Fruit fly (Drosophila melanogaster) whole organism, larva: ENCODE data around the gene Dhc62B.
A peak's percentile ranks its signal among the peaks of the same experiment; 100 is the strongest.

Source experiments
- noc ChIP-seq: fragments of 200-800 bp; sonication (Bioruptor generic); optimal IDR thresholded peaks from 3 replicates; lab custom pipeline; 2019; ENCODE audit warnings: missing biosample characterization, mild to moderate bottlenecking, missing genetic modification characterization, moderate library complexity

Gene Dhc62B

dm6 chr3L:1739522-1740128 lies 31.9 kb downstream of the Dhc62B start:
- no peak for TF ChIP-seq noc (tag; lab: Kevin White, UChicago)

dm6 chr3L:1738375-1739328 lies 32.9 kb downstream of the Dhc62B start, which contains the start of gene Gk2:
Gk2 (plus strand) TSS chr3L:1738407.
- TF ChIP-seq noc (tag; lab: Kevin White, UChicago) = no peak

dm6 chr3L:1737898-1738322 lies 33.6 kb downstream of the Dhc62B start, which contains the start of gene PIG-Wb:
PIG-Wb (minus strand) TSS chr3L:1738106.
- TF ChIP-seq noc (tag; lab: Kevin White, UChicago) = peak; percentile 50

- no peak for TF ChIP-seq noc (tag; lab: Kevin White, UChicago)
Measured at dm6 chr3L:1735603-1736002, 36.0 kb downstream of the Dhc62B start, which contains the start of gene Oseg4. Oseg4 (minus strand) TSS chr3L:1735767.

- peak; percentile 5 for TF ChIP-seq noc (tag; lab: Kevin White, UChicago)
Measured at dm6 chr3L:1730873-1731272, 40.7 kb downstream of the Dhc62B start, which contains the start of gene drpr. drpr (minus strand) TSS chr3L:1731107.

dm6 chr3L:1730160-1730595 lies 41.4 kb downstream of the Dhc62B start:
- TF ChIP-seq noc (tag; lab: Kevin White, UChicago) = no peak

- TF ChIP-seq noc (tag; lab: Kevin White, UChicago) = no peak
Measured at dm6 chr3L:1729380-1730159, 42.0 kb downstream of the Dhc62B start.

- TF ChIP-seq noc (tag; lab: Kevin White, UChicago) = no peak
Measured at dm6 chr3L:1727431-1727830, 44.1 kb downstream of the Dhc62B start.

dm6 chr3L:1726747-1727146 lies 44.8 kb downstream of the Dhc62B start:
- no peak for TF ChIP-seq noc (tag; lab: Kevin White, UChicago)

- no peak for TF ChIP-seq noc (tag; lab: Kevin White, UChicago)
Measured at dm6 chr3L:1724090-1724489, 47.5 kb downstream of the Dhc62B start, which contains the start of gene CG12035. CG12035 (plus strand) TSS chr3L:1724390.

dm6 chr3L:1723053-1723452 lies 48.5 kb downstream of the Dhc62B start, which contains the start of gene CG18171:
CG18171 (minus strand) TSS chr3L:1723153.
- no peak for TF ChIP-seq noc (tag; lab: Kevin White, UChicago)

dm6 chr3L:1711218-1711617 lies 60.3 kb downstream of the Dhc62B start:
- TF ChIP-seq noc (tag; lab: Kevin White, UChicago) = no peak

dm6 chr3L:1710562-1710961 lies 61.0 kb downstream of the Dhc62B start:
- TF ChIP-seq noc (tag; lab: Kevin White, UChicago) = no peak
